Worm (Caenorhabditis elegans): ENCODE results near the gene rpl-11.2.

- TF ChIP-seq aly-2 (tag; optimal IDR thresholded peaks at IDR 0.05) (no peak), nhr-77 (tag; optimal IDR thresholded peaks at IDR 0.05) (no peak), ama-1 (optimal IDR thresholded peaks at IDR 0.05) (no peak), nhr-10 (tag; optimal IDR thresholded peaks at IDR 0.05) (no peak), lin-13 (GFP tag; optimal IDR thresholded peaks at IDR 0.05) (no peak), nhr-237 (tag; optimal IDR thresholded peaks at IDR 0.05) (no peak), ceh-16 (tag; optimal IDR thresholded peaks at IDR 0.05) (no peak), snpc-4 (tag; optimal IDR thresholded peaks at IDR 0.05) (no peak), sem-4 (tag; optimal IDR thresholded peaks at IDR 0.05) (no peak), fos-1 (tag; optimal IDR thresholded peaks at IDR 0.05) (no peak), ztf-1 (GFP tag; conservative IDR thresholded peaks at IDR 0.05) (no peak), nhr-25 (tag; optimal IDR thresholded peaks at IDR 0.05) (no peak)
These were observed 45.0 kb downstream of the rpl-11.2 start for ce11 chrX:2197444-2197843.

Data from whole organism, L2 larva.